Fruit fly (Drosophila melanogaster) whole organism, prepupa: ENCODE measurements around the gene CG1299.

ENCODE experiments used
- CG11294 ChIP-seq: fragments of 200-800 bp; sonication (Bioruptor generic); IDR thresholded peaks from 2 replicates; pipeline ENCODE4 v1.3.6; 2022; ENCODE audit warnings: missing biosample characterization, missing genetic modification characterization
- CG11762 ChIP-seq: fragments of 200-800 bp; sonication (Bioruptor generic); optimal IDR thresholded peaks from 3 replicates; lab custom pipeline; 2016; ENCODE audit warnings: missing biosample characterization, missing genetic modification characterization; ENCODE audit not compliant: insufficient read depth
- CG3032 ChIP-seq: fragments of 200-800 bp; optimal IDR thresholded peaks from 2 replicates; lab custom pipeline; 2019; ENCODE audit warnings: missing biosample characterization, mild to moderate bottlenecking, missing genetic modification characterization, moderate library complexity
- CG6163 ChIP-seq: fragments of 200-800 bp; sonication (Bioruptor generic); IDR thresholded peaks from 3 replicates; pipeline ENCODE4 v1.3.6; 2022; ENCODE audit warnings: missing biosample characterization, missing genetic modification characterization
- CG6276 ChIP-seq: fragments of 200-800 bp; sonication (Bioruptor generic); optimal IDR thresholded peaks from 2 replicates; lab custom pipeline; 2017; ENCODE audit warnings: missing biosample characterization, mild to moderate bottlenecking, missing genetic modification characterization
- CG6854 ChIP-seq: fragments of 200-800 bp; sonication (Bioruptor generic); optimal IDR thresholded peaks from 2 replicates; lab custom pipeline; 2017; ENCODE audit warnings: missing biosample characterization, mild to moderate bottlenecking, missing genetic modification characterization
- Eip93F ChIP-seq: fragments of 200-800 bp; sonication (Bioruptor generic); optimal IDR thresholded peaks from 2 replicates; lab custom pipeline; 2016; ENCODE audit warnings: missing biosample characterization, mild to moderate bottlenecking, missing genetic modification characterization
- Gug ChIP-seq: fragments of 200-800 bp; sonication (Bioruptor generic); IDR thresholded peaks from 2 replicates; pipeline ENCODE4 v1.3.6; 2022; ENCODE audit warnings: missing biosample characterization, missing genetic modification characterization
- Lpt ChIP-seq: fragments of 200-800 bp; sonication (Bioruptor generic); optimal IDR thresholded peaks from 3 replicates; lab custom pipeline; 2016; ENCODE audit warnings: missing biosample characterization, missing genetic modification characterization

- TF ChIP-seq CG3032 (tag; lab: Kevin White, UChicago) (no peak), Eip93F (GFP tag; lab: Kevin White, UChicago) (no peak), CG11294 (GFP tag; lab: Robert Waterston, UW) (no peak), Gug (GFP tag; lab: Robert Waterston, UW) (no peak), Lpt (no peak), CG11762 (GFP tag; lab: Kevin White, UChicago) (no peak), CG6276 (GFP tag; lab: Kevin White, UChicago) (no peak), CG6854 (GFP tag; lab: Kevin White, UChicago) (no peak), CG6163 (GFP tag; lab: Robert Waterston, UW) (no peak)
These were observed 26.9 kb upstream of the CG1299 start for dm6 chr3L:4121589-4121988.
